Worm (Caenorhabditis elegans): ENCODE data around the gene C16B8.3.

DNA sequence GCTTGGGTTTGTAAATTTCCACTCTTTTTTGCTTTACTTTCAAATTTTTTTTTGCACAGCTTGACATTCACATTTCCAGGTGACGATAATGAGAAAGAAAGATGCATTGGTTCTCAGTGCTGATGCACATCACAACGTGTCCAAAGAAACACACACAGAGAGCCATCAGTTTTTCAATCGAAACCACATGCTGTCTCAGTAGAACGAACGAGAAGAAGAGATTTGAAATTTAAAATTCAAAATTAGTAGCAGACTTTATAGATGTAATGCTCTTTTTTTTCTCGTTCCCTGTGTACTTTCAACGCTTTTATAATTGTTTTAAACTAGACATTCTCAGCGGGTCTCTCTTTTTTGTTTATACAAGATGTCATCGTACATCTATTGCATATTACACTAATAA lies 31.0 kb downstream of the C16B8.3 start:
- no peak for TF ChIP-seq F39B2.1 (GFP tag; IDR thresholded peaks at IDR 0.05)
- TF ChIP-seq let-526 (GFP tag; IDR thresholded peaks at IDR 0.05) = no peak
- TF ChIP-seq ztf-22 (GFP tag; optimal IDR thresholded peaks at IDR 0.05) = no peak
- TF ChIP-seq mcd-1 (GFP tag; IDR thresholded peaks at IDR 0.05) = no peak
- TF ChIP-seq snpc-4 (GFP tag; optimal IDR thresholded peaks at IDR 0.05) = no peak
- no peak for TF ChIP-seq snpc-4 (tag; optimal IDR thresholded peaks at IDR 0.05)
- no peak for TF ChIP-seq lir-1 (GFP tag; conservative IDR thresholded peaks at IDR 0.05)
- no peak for TF ChIP-seq unc-62 (GFP tag; optimal IDR thresholded peaks at IDR 0.05)
- TF ChIP-seq bed-1 (GFP tag; IDR thresholded peaks at IDR 0.05) = no peak
- no peak for TF ChIP-seq C06A6.2 (GFP tag; conservative IDR thresholded peaks at IDR 0.05)
- TF ChIP-seq D2030.7 (GFP tag; IDR thresholded peaks at IDR 0.05) = no peak

Measured in whole organism, young adult.